Fruit fly (Drosophila melanogaster): Measurements from ENCODE around the gene Prp4k.

Gene Prp4k

dm6 chr3L:257618-258475, 46.6 kb upstream of the Prp4k start, which contains the start of the genes DIP2 and wac (continued):
- TF ChIP-seq chif (GFP tag; optimal IDR thresholded peaks at IDR 0.05) = peak; percentile 77 to 83
- TF ChIP-seq danr (GFP tag; IDR thresholded peaks at IDR 0.05) = no peak
- no peak; the same call in 1 of the 2 replicates for TF ChIP-seq CG31441 (GFP tag; IDR thresholded peaks at IDR 0.05)
- TF ChIP-seq CG3407 (GFP tag; optimal IDR thresholded peaks at IDR 0.05) = no peak
- TF ChIP-seq sens (GFP tag) = peak; percentile 95
- TF ChIP-seq Neu2 (GFP tag; optimal IDR thresholded peaks at IDR 0.05; ENCODE audit: borderline replicate concordance) = peak; percentile 22
- peak; percentile 55 for TF ChIP-seq CG2129 (GFP tag; IDR thresholded peaks at IDR 0.05; ENCODE audit: partially characterized antibody)
- peak; percentile 71 for TF ChIP-seq CG32772 (GFP tag; IDR thresholded peaks at IDR 0.05)
- TF ChIP-seq gcm2 (GFP tag; optimal IDR thresholded peaks at IDR 0.05) = peak; percentile 62
- TF ChIP-seq jumu (GFP tag; optimal IDR thresholded peaks at IDR 0.05) = peak; percentile 93
- TF ChIP-seq Hr78 (GFP tag; optimal IDR thresholded peaks at IDR 0.05) = no peak
- TF ChIP-seq CG7357 (GFP tag; IDR thresholded peaks at IDR 0.05) = no peak; the same call in 2 of the 3 replicates
- peak; percentile 34 for TF ChIP-seq Rx (GFP tag; IDR thresholded peaks at IDR 0.05)
- TF ChIP-seq CG2678 (tag; optimal IDR thresholded peaks at IDR 0.05) = no peak
- TF ChIP-seq HLH3B (GFP tag; IDR thresholded peaks at IDR 0.05) = peak; percentile 58; the same call in 1 of the 2 replicates
- peak; percentile 97 for TF ChIP-seq pros (GFP tag; optimal IDR thresholded peaks at IDR 0.05)
- peak; percentile 14 for TF ChIP-seq CG30431 (GFP tag; optimal IDR thresholded peaks at IDR 0.05)
- peak; percentile 75 for TF ChIP-seq Nf-YC (tag; optimal IDR thresholded peaks at IDR 0.05)
- TF ChIP-seq Hand (GFP tag; optimal IDR thresholded peaks at IDR 0.05) = no peak
- peak; percentile 67 for TF ChIP-seq CG17359 (tag; optimal IDR thresholded peaks at IDR 0.05)
- peak; percentile 89 for TF ChIP-seq Sin3A (optimal IDR thresholded peaks at IDR 0.05)
- no peak for TF ChIP-seq abd-A (tag; optimal IDR thresholded peaks at IDR 0.05)
- no peak for TF ChIP-seq CG15073 (GFP tag; optimal IDR thresholded peaks at IDR 0.05)
- TF ChIP-seq inv (GFP tag; IDR thresholded peaks at IDR 0.05; ENCODE audit: partially characterized antibody) = peak; percentile 84
- TF ChIP-seq Med (GFP tag) = peak; percentile 98
- TF ChIP-seq Sox102F (GFP tag; optimal IDR thresholded peaks at IDR 0.05) = no peak
- TF ChIP-seq ara (GFP tag; IDR thresholded peaks at IDR 0.05) = peak; percentile 56; the same call in 1 of the 2 replicates
- peak; percentile 89 for TF ChIP-seq CG9797 (GFP tag; optimal IDR thresholded peaks at IDR 0.05)
- TF ChIP-seq chn (GFP tag; optimal IDR thresholded peaks at IDR 0.05) = peak; percentile 83
- TF ChIP-seq Chrac-16 (GFP tag; optimal IDR thresholded peaks at IDR 0.05) = peak; percentile 85
- TF ChIP-seq fru (optimal IDR thresholded peaks at IDR 0.05) = no peak
- TF ChIP-seq CG12071 (GFP tag; optimal IDR thresholded peaks at IDR 0.05) = no peak
- TF ChIP-seq pan (optimal IDR thresholded peaks at IDR 0.05) = no peak
- TF ChIP-seq pan (GFP tag; optimal IDR thresholded peaks at IDR 0.05 in 1 of 2, IDR thresholded peaks at IDR 0.05 in 1 of 2) = peak in 1 of 2 experiments; percentile 68
- TF ChIP-seq tio (GFP tag; optimal IDR thresholded peaks at IDR 0.05) = no peak
- peak in 1 of 3 experiments; percentile 54 for TF ChIP-seq lola (GFP tag; optimal IDR thresholded peaks at IDR 0.05)
- peak; percentile 72 for TF ChIP-seq ERR (GFP tag; optimal IDR thresholded peaks at IDR 0.05)
- peak; percentile 16 for TF ChIP-seq Ssrp (tag; optimal IDR thresholded peaks at IDR 0.05)
- peak; percentile 20; the same call in 1 of the 2 replicates for TF ChIP-seq Taf1 (GFP tag; IDR thresholded peaks at IDR 0.05)
- peak; percentile 5 for TF ChIP-seq HLHmδ (GFP tag; optimal IDR thresholded peaks at IDR 0.05)
- peak; percentile 27 for TF ChIP-seq ash1 (GFP tag; optimal IDR thresholded peaks at IDR 0.05)
- TF ChIP-seq CG4404 (GFP tag; IDR thresholded peaks at IDR 0.05) = peak; percentile 49
- peak; percentile 57 for TF ChIP-seq zen (tag; optimal IDR thresholded peaks at IDR 0.05)
- TF ChIP-seq Abd-B (GFP tag; optimal IDR thresholded peaks at IDR 0.05) = no peak
- no peak for TF ChIP-seq CG6654 (GFP tag; optimal IDR thresholded peaks at IDR 0.05)
- peak; percentile 89 for TF ChIP-seq dm (GFP tag; optimal IDR thresholded peaks at IDR 0.05)
- TF ChIP-seq CG5180 (GFP tag; optimal IDR thresholded peaks at IDR 0.05) = no peak
- TF ChIP-seq shn (GFP tag; optimal IDR thresholded peaks at IDR 0.05) = peak; percentile 90
- peak; percentile 3 for TF ChIP-seq CG12104 (GFP tag; optimal IDR thresholded peaks at IDR 0.05)

All from whole organism, embryonic.